Fruit fly (Drosophila melanogaster) S2 (cell line): Measurements from ENCODE around the gene Adi1.

Source experiments
- CG8478 ChIP-seq: fragments of >200 bp; optimal IDR thresholded peaks from 2 replicates; lab custom pipeline; 2018
- CTCF ChIP-seq, 2 experiments: fragments of >200 bp; optimal IDR thresholded peaks; 2 replicates each; lab custom pipeline; 2018

- no peak for TF ChIP-seq CTCF (optimal IDR thresholded peaks at IDR 0.05; lab: Kevin White, UChicago)
- TF ChIP-seq CG8478 (lab: Kevin White, UChicago): no peak
These were observed 33.2 kb upstream of the Adi1 start, which contains the start of gene CG42536 for dm6 chr3L:10629969-10630368.
